Worm (Caenorhabditis elegans) whole organism, L1 larva: ENCODE results near the gene B0432.10.

Experiments used
- F16B12.6 ChIP-seq: fragments of 150-350 bp; optimal IDR thresholded peaks from 2 replicates; lab custom pipeline; 2014; ENCODE audit warnings: missing biosample characterization, missing genetic modification characterization
- aly-2 ChIP-seq: fragments of 150-350 bp; optimal IDR thresholded peaks from 2 replicates; lab custom pipeline; 2014; ENCODE audit warnings: missing biosample characterization, missing genetic modification characterization
- ceh-8 ChIP-seq: fragments of 200-800 bp; sonication (Bioruptor generic); optimal IDR thresholded peaks from 2 replicates; lab custom pipeline; 2018; ENCODE audit warnings: mild to moderate bottlenecking, missing genetic modification characterization, moderate library complexity, missing compliant biosample characterization
- efl-1 ChIP-seq, 4 experiments: fragments of 150-350 bp; optimal IDR thresholded peaks in 3 of 4; peaks in 1 of 4; 1 replicate in 1 of 4; 2 replicates in 3 of 4; lab custom pipeline; 2014; ENCODE audit warnings: missing biosample characterization in 2 of 4, missing genetic modification characterization in 2 of 4, missing genetic modification reagents in 2 of 4
- egl-13 ChIP-seq: sonication (generic microtip); optimal IDR thresholded peaks from 2 replicates; lab custom pipeline; 2016; ENCODE audit warnings: missing genotype, missing genetic modification reagents, missing genetic modification characterization, missing compliant biosample characterization
- egl-27 ChIP-seq, 2 experiments: fragments of 150-350 bp in 1 of 2; sonication (generic microtip); optimal IDR thresholded peaks; 3 replicates each; lab custom pipeline; 2017 to 2018; ENCODE audit warnings: missing biosample characterization in 2 of 2, missing genetic modification characterization in 2 of 2, missing genetic modification reagents in 2 of 2
- elt-2 ChIP-seq: sonication (generic microtip); optimal IDR thresholded peaks from 2 replicates; lab custom pipeline; 2016; ENCODE audit warnings: missing genetic modification characterization, mild to moderate bottlenecking, inconsistent platforms, missing compliant biosample characterization, missing genetic modification reagents
- fkh-10 ChIP-seq: sonication (generic microtip); optimal IDR thresholded peaks from 2 replicates; lab custom pipeline; 2017; ENCODE audit warnings: missing biosample characterization, missing genetic modification reagents, missing genetic modification characterization
- hlh-4 ChIP-seq: sonication (generic microtip); optimal IDR thresholded peaks from 2 replicates; lab custom pipeline; 2016; ENCODE audit warnings: mild to moderate bottlenecking, missing genetic modification characterization, missing compliant biosample characterization
- hpl-2 ChIP-seq: fragments of 150-350 bp; optimal IDR thresholded peaks from 2 replicates; lab custom pipeline; 2014; ENCODE audit warnings: missing biosample characterization, missing genetic modification reagents, missing genetic modification characterization
- isw-1 ChIP-seq: fragments of 200-800 bp; sonication (Bioruptor generic); IDR thresholded peaks from 2 replicates; pipeline ENCODE4 v1.3.6; 2022; ENCODE audit warnings: missing genetic modification characterization, missing compliant biosample characterization
- jun-1 ChIP-seq: fragments of 150-350 bp; optimal IDR thresholded peaks from 2 replicates; lab custom pipeline; 2014; ENCODE audit warnings: missing biosample characterization, missing genetic modification reagents, missing genetic modification characterization
- lin-39 ChIP-seq: fragments of 150-350 bp; optimal IDR thresholded peaks from 2 replicates; lab custom pipeline; 2014; ENCODE audit warnings: missing biosample characterization, missing genetic modification reagents, missing genetic modification characterization
- mdl-1 ChIP-seq, 2 experiments: fragments of 150-350 bp; optimal IDR thresholded peaks; 2 replicates each; lab custom pipeline; 2014 to 2017; ENCODE audit warnings: missing biosample characterization in 2 of 2, missing genetic modification characterization in 2 of 2, inconsistent platforms in 1 of 2
- mef-2 ChIP-seq: fragments of 150-350 bp; optimal IDR thresholded peaks from 2 replicates; lab custom pipeline; 2014; ENCODE audit warnings: missing biosample characterization, missing genetic modification characterization
- mep-1 ChIP-seq: fragments of 150-350 bp; optimal IDR thresholded peaks from 2 replicates; lab custom pipeline; 2014; ENCODE audit warnings: missing biosample characterization, missing genetic modification characterization
- nhr-11 ChIP-seq: fragments of 150-350 bp; optimal IDR thresholded peaks from 2 replicates; lab custom pipeline; 2014; ENCODE audit warnings: missing biosample characterization, missing genetic modification characterization
- nhr-19 ChIP-seq: fragments of 200-800 bp; sonication (Bioruptor generic); conservative IDR thresholded peaks from 2 replicates; pipeline ENCODE4 v1.3.6; 2022; ENCODE audit warnings: missing genetic modification characterization, missing compliant biosample characterization
- nhr-28 ChIP-seq: fragments of 150-350 bp; optimal IDR thresholded peaks from 2 replicates; lab custom pipeline; 2014; ENCODE audit warnings: missing biosample characterization, missing genetic modification characterization
- nhr-47 ChIP-seq: sonication (generic microtip); optimal IDR thresholded peaks from 2 replicates; lab custom pipeline; 2016; ENCODE audit warnings: mild to moderate bottlenecking, missing genetic modification characterization, moderate library complexity, missing compliant biosample characterization
- nhr-71 ChIP-seq: sonication (generic microtip); optimal IDR thresholded peaks from 2 replicates; lab custom pipeline; 2016; ENCODE audit warnings: mild to moderate bottlenecking, missing genetic modification characterization, moderate library complexity, missing compliant biosample characterization
- pag-3 ChIP-seq: sonication (generic microtip); optimal IDR thresholded peaks from 2 replicates; lab custom pipeline; 2017; ENCODE audit warnings: missing genetic modification characterization, mild to moderate bottlenecking, missing compliant biosample characterization, antibody characterized with exemption, borderline replicate concordance; ENCODE audit not compliant: insufficient read depth
- pax-3 ChIP-seq: fragments of 200-800 bp; sonication (Bioruptor generic); optimal IDR thresholded peaks from 2 replicates; lab custom pipeline; 2018; ENCODE audit warnings: mild to moderate bottlenecking, missing genetic modification characterization, moderate library complexity, missing compliant biosample characterization
- pqm-1 ChIP-seq: sonication (generic microtip); optimal IDR thresholded peaks from 3 replicates; lab custom pipeline; 2017; ENCODE audit warnings: missing biosample characterization, missing genetic modification characterization
- rnt-1 ChIP-seq: sonication (generic microtip); optimal IDR thresholded peaks from 2 replicates; lab custom pipeline; 2016; ENCODE audit warnings: mild to moderate bottlenecking, missing genetic modification characterization, moderate library complexity, missing compliant biosample characterization
- skn-1 ChIP-seq: fragments of 150-350 bp; optimal IDR thresholded peaks from 2 replicates; lab custom pipeline; 2014; ENCODE audit warnings: missing biosample characterization, missing genetic modification characterization
- sox-4 ChIP-seq: sonication (generic microtip); optimal IDR thresholded peaks from 2 replicates; lab custom pipeline; 2016; ENCODE audit warnings: missing genetic modification characterization, missing compliant biosample characterization
- swsn-7 ChIP-seq: sonication (generic microtip); optimal IDR thresholded peaks from 2 replicates; lab custom pipeline; 2016; ENCODE audit warnings: missing genetic modification characterization, missing compliant biosample characterization
- unc-130 ChIP-seq: fragments of 150-350 bp; optimal IDR thresholded peaks from 2 replicates; lab custom pipeline; 2017; ENCODE audit warnings: missing biosample characterization, missing genetic modification characterization, inconsistent platforms
- unc-86 ChIP-seq: sonication (generic microtip); optimal IDR thresholded peaks from 2 replicates; lab custom pipeline; 2016; ENCODE audit warnings: missing genetic modification characterization, missing compliant biosample characterization
- unc-98 ChIP-seq: fragments of 200-800 bp; sonication (Bioruptor generic); IDR thresholded peaks from 2 replicates; pipeline ENCODE4 v1.3.6; 2022; ENCODE audit warnings: missing genetic modification characterization, missing compliant biosample characterization
- zip-4 ChIP-seq: fragments of 200-800 bp; sonication (Bioruptor generic); optimal IDR thresholded peaks from 2 replicates; lab custom pipeline; 2018; ENCODE audit warnings: mild to moderate bottlenecking, missing genetic modification characterization, moderate library complexity, missing compliant biosample characterization

Gene B0432.10

ce11 chrII:296911-297440, 10.9 kb upstream of the B0432.10 start, which contains the start of the genes clec-117 and B0432.1:
clec-117 (minus strand) TSS chrII:297011.
B0432.1 (plus strand) TSS chrII:297390.
- TF ChIP-seq egl-27 (tag; optimal IDR thresholded peaks at IDR 0.05; lab: Kevin White, UChicago) = no peak
- TF ChIP-seq nhr-47 (tag; lab: Kevin White, UChicago) = no peak
- no peak for TF ChIP-seq rnt-1
- TF ChIP-seq hpl-2 (GFP tag; lab: Kevin White, UChicago) = no peak

ce11 chrII:294606-295005, 8.5 kb upstream of the B0432.10 start, which contains the start of gene B0432.11:
B0432.11 (minus strand) TSS chrII:294706.
- TF ChIP-seq nhr-71 (tag; lab: Kevin White, UChicago) (no peak), nhr-11 (tag; lab: Kevin White, UChicago) (no peak), ceh-8 (GFP tag; lab: Kevin White, UChicago) (no peak), pag-3 (tag; lab: Kevin White, UChicago) (no peak), isw-1 (GFP tag; lab: Robert Waterston, UW) (no peak), pax-3 (tag; lab: Kevin White, UChicago) (no peak), zip-4 (GFP tag; lab: Kevin White, UChicago) (no peak), elt-2 (tag; lab: Kevin White, UChicago) (no peak)

ce11 chrII:290282-290681, 4.2 kb upstream of the B0432.10 start, which contains the start of gene djr-1.1:
djr-1.1 (plus strand) TSS chrII:290582.
- TF ChIP-seq lin-39 (tag; lab: Kevin White, UChicago) = no peak
- no peak for TF ChIP-seq pax-3 (tag; lab: Kevin White, UChicago)
- no peak for TF ChIP-seq unc-98
- TF ChIP-seq F16B12.6 (tag; lab: Kevin White, UChicago) = no peak
- TF ChIP-seq mef-2 (tag; lab: Kevin White, UChicago) = no peak
- TF ChIP-seq egl-13 = no peak
- TF ChIP-seq unc-130 (tag; lab: Kevin White, UChicago) = no peak
- no peak for TF ChIP-seq sox-4 (tag; lab: Kevin White, UChicago)
- TF ChIP-seq unc-86 (tag; lab: Kevin White, UChicago) = no peak
- TF ChIP-seq pqm-1 (tag; lab: Kevin White, UChicago) = no peak
- TF ChIP-seq mep-1 (tag; lab: Kevin White, UChicago) = no peak
- no peak for TF ChIP-seq hlh-4 (tag; lab: Kevin White, UChicago)
- TF ChIP-seq nhr-19 (GFP tag; lab: Robert Waterston, UW) = no peak
- TF ChIP-seq elt-2 (tag; lab: Kevin White, UChicago) = no peak
- no peak for TF ChIP-seq mdl-1 (tag; optimal IDR thresholded peaks at IDR 0.05; lab: Kevin White, UChicago)

- TF ChIP-seq mef-2 (tag; lab: Kevin White, UChicago) (no peak), swsn-7 (tag; lab: Kevin White, UChicago) (no peak), unc-98 (no peak), nhr-28 (tag; lab: Kevin White, UChicago) (no peak), skn-1 (tag; lab: Kevin White, UChicago) (no peak), efl-1 (optimal IDR thresholded peaks at IDR 0.05; lab: Kevin White, UChicago) (no peak), efl-1 (GFP tag; optimal IDR thresholded peaks at IDR 0.05 in 1 of 2; lab: Kevin White, UChicago) (peak in 1 of 2 experiments; percentile 91)
Observed at ce11 chrII:288705-289205, 2.7 kb upstream of the B0432.10 start, which contains the start of gene mrpl-41. mrpl-41 (plus strand) TSS chrII:288939.

- TF ChIP-seq aly-2 (tag; lab: Kevin White, UChicago) (no peak), nhr-28 (tag; lab: Kevin White, UChicago) (no peak), jun-1 (no peak), fkh-10 (GFP tag; lab: Kevin White, UChicago) (no peak), unc-86 (tag; lab: Kevin White, UChicago) (no peak)
Observed at ce11 chrII:286551-286724, 363 bp upstream of the B0432.10 start, which contains the start of gene misc-1. misc-1 (plus strand) TSS chrII:286625.
